Comparison of ENCODE assay signal across 1 fruit fly cellular context in genomic region chr3R:31738060-31738619, dm6.
TF ChIP-seq lines count a peak whose summit lies in the region.

Gene eEF1alpha2, plus strand, starts transcription at chr3R:31738468.

TF ChIP-seq in whole organism, embryonic, 481 proteins besides CTCF, POLR2A, EP300 and RAD21 (continued from another document):
- TF ChIP-seq Dll (GFP tag; IDR thresholded peaks at IDR 0.05; lab: Robert Waterston, UW; ENCODE audit: partially characterized antibody) = 0 out of 4 replicates have a peak, but pooled peaks have one; percentile 42
- 0 out of 2 replicates have a peak, but pooled peaks have one; percentile 30 for TF ChIP-seq Bgb (GFP tag; IDR thresholded peaks at IDR 0.05; lab: Robert Waterston, UW; ENCODE audit: partially characterized antibody)
- no peak for TF ChIP-seq Abd-B (GFP tag; optimal IDR thresholded peaks at IDR 0.05; lab: Kevin White, UChicago)
- no peak for TF ChIP-seq E2f2 (GFP tag; IDR thresholded peaks at IDR 0.05; lab: Robert Waterston, UW)
- peak; percentile 98 for TF ChIP-seq CG15514 (GFP tag; optimal IDR thresholded peaks at IDR 0.05; lab: Kevin White, UChicago)
- TF ChIP-seq bbx (GFP tag; IDR thresholded peaks at IDR 0.05; lab: Robert Waterston, UW; ENCODE audit: partially characterized antibody) = 0 out of 2 replicates have a peak, but pooled peaks have one; percentile 8
- TF ChIP-seq BEAF-32 (GFP tag; optimal IDR thresholded peaks at IDR 0.05; lab: Kevin White, UChicago) = peak; percentile 47
- TF ChIP-seq CG13894 (tag; optimal IDR thresholded peaks at IDR 0.05; lab: Kevin White, UChicago) = no peak
- TF ChIP-seq Stat92E (GFP tag; optimal IDR thresholded peaks at IDR 0.05; lab: Kevin White, UChicago) = no peak
- TF ChIP-seq Hr78 (GFP tag; optimal IDR thresholded peaks at IDR 0.05; lab: Kevin White, UChicago) = no peak
- peak; percentile 58; the same call in 2 of the 3 replicates for TF ChIP-seq row (GFP tag; IDR thresholded peaks at IDR 0.05; lab: Robert Waterston, UW)
- TF ChIP-seq pan (optimal IDR thresholded peaks at IDR 0.05; lab: Kevin White, UChicago) = no peak
- TF ChIP-seq pan (GFP tag; optimal IDR thresholded peaks at IDR 0.05 in 1 of 2, IDR thresholded peaks at IDR 0.05 in 1 of 2) = no peak
- 0 out of 2 replicates have a peak, but pooled peaks have one; percentile 33 for TF ChIP-seq unc-4 (GFP tag; IDR thresholded peaks at IDR 0.05; lab: Robert Waterston, UW; ENCODE audit: partially characterized antibody)
- no peak for TF ChIP-seq CG13775 (GFP tag; optimal IDR thresholded peaks at IDR 0.05; lab: Kevin White, UChicago)
- TF ChIP-seq pnt (GFP tag; optimal IDR thresholded peaks at IDR 0.05; lab: Kevin White, UChicago) = no peak
- peak; percentile 56 for TF ChIP-seq Med (GFP tag; lab: Kevin White, UChicago)
- TF ChIP-seq CHES-1-like (GFP tag; optimal IDR thresholded peaks at IDR 0.05; lab: Kevin White, UChicago) = no peak
- TF ChIP-seq Sry-δ (GFP tag; optimal IDR thresholded peaks at IDR 0.05; lab: Kevin White, UChicago) = peak; percentile 66
- peak; percentile 3 for TF ChIP-seq gfzf (GFP tag; optimal IDR thresholded peaks at IDR 0.05; lab: Kevin White, UChicago)
- TF ChIP-seq CG30431 (GFP tag; optimal IDR thresholded peaks at IDR 0.05; lab: Kevin White, UChicago) = no peak
- peak; percentile 23; the same call in 1 of the 2 replicates for TF ChIP-seq CG6689 (GFP tag; IDR thresholded peaks at IDR 0.05; lab: Robert Waterston, UW)
- TF ChIP-seq seq (GFP tag; IDR thresholded peaks at IDR 0.05; lab: Robert Waterston, UW) = no peak
- TF ChIP-seq pros (GFP tag; optimal IDR thresholded peaks at IDR 0.05; lab: Kevin White, UChicago) = no peak
- 0 out of 3 replicates have a peak, but pooled peaks have one; percentile 22 for TF ChIP-seq CG16813 (GFP tag; IDR thresholded peaks at IDR 0.05; lab: Robert Waterston, UW; ENCODE audit: partially characterized antibody)
- TF ChIP-seq HLHmδ (GFP tag; optimal IDR thresholded peaks at IDR 0.05; lab: Kevin White, UChicago) = no peak
- peak; percentile 94 for TF ChIP-seq CG10431 (GFP tag; optimal IDR thresholded peaks at IDR 0.05; lab: Kevin White, UChicago)
